Worm (Caenorhabditis elegans): ENCODE results near the gene rgs-1.

- TF ChIP-seq sea-1 (GFP tag; conservative IDR thresholded peaks at IDR 0.05) (no peak), pes-1 (GFP tag; IDR thresholded peaks at IDR 0.05) (no peak), F13C5.2 (tag; optimal IDR thresholded peaks at IDR 0.05) (no peak), scrt-1 (GFP tag; IDR thresholded peaks at IDR 0.05) (no peak), flt-1 (GFP tag; IDR thresholded peaks at IDR 0.05) (no peak), ama-1 (optimal IDR thresholded peaks at IDR 0.05) (no peak), ceh-13 (GFP tag; optimal IDR thresholded peaks at IDR 0.05) (no peak), B0310.2 (tag; optimal IDR thresholded peaks at IDR 0.05) (no peak), ceh-36 (tag; optimal IDR thresholded peaks at IDR 0.05) (no peak)
Observed at ce11 chrIII:9984604-9985003, 31.8 kb downstream of the rgs-1 start.

All from whole organism, early embryonic.